Worm (Caenorhabditis elegans): ENCODE results near the gene mma-1.

DNA sequence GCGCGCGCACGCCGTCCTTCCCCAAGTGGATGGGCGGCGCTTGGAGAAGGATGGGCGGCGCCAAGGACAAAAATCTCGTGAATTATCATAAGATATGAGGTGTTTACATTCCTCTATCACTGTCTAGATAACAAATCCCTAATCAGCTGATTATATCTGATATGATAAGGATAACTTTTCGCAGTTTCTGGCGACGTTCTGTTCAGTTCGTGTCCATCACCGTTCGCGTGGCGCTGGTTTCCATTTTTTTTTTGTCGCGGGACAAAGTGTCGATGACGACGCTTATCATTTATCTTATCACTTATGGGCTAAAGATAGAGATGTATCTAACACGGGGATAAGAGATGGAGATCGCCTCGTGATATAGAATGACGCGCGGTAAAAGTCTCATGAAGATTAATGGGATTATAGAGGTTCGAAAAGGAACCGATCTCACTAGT lies 42.8 kb downstream of the mma-1 start:
- no peak for TF ChIP-seq R02D3.7 (tag; optimal IDR thresholded peaks at IDR 0.05)
- peak; percentile 60 for TF ChIP-seq blmp-1 (tag; optimal IDR thresholded peaks at IDR 0.05; ENCODE audit: insufficient read depth)
- no peak for TF ChIP-seq nhr-77 (tag; optimal IDR thresholded peaks at IDR 0.05)
- TF ChIP-seq ztf-11 (tag; optimal IDR thresholded peaks at IDR 0.05), result no peak
- no peak for TF ChIP-seq nhr-237 (tag; optimal IDR thresholded peaks at IDR 0.05)
- peak; percentile 66 for TF ChIP-seq egl-27 (tag; optimal IDR thresholded peaks at IDR 0.05)
- TF ChIP-seq elt-1 (tag; optimal IDR thresholded peaks at IDR 0.05), result no peak
